Fruit fly (Drosophila melanogaster) whole organism, embryonic: ENCODE measurements around the gene CG31360.

Source experiments
- CG10147 ChIP-seq: fragments of 200-800 bp; sonication (Bioruptor generic); optimal IDR thresholded peaks from 2 replicates; lab custom pipeline; 2019; ENCODE audit warnings: missing biosample characterization, mild to moderate bottlenecking, missing genetic modification characterization, moderate library complexity
- CG10267 ChIP-seq: fragments of 200-800 bp; sonication (Bioruptor generic); optimal IDR thresholded peaks from 2 replicates; lab custom pipeline; 2018; ENCODE audit warnings: missing biosample characterization, mild to moderate bottlenecking, missing genetic modification characterization, moderate library complexity
- CG10321 ChIP-seq: fragments of 200-800 bp; sonication (Bioruptor generic); IDR thresholded peaks from 2 replicates; pipeline ENCODE4 v1.3.6; 2022; ENCODE audit warnings: missing biosample characterization, missing genetic modification characterization
- CG10543 ChIP-seq: fragments of 200-800 bp; sonication (Bioruptor generic); optimal IDR thresholded peaks from 3 replicates; lab custom pipeline; 2017; ENCODE audit warnings: missing biosample characterization, mild to moderate bottlenecking, missing genetic modification characterization, moderate library complexity
- CG10979 ChIP-seq: fragments of 200-800 bp; sonication (Bioruptor generic); optimal IDR thresholded peaks from 2 replicates; lab custom pipeline; 2018; ENCODE audit warnings: missing biosample characterization, mild to moderate bottlenecking, missing genetic modification characterization, moderate library complexity
- CG11093 ChIP-seq: fragments of 200-800 bp; sonication (Bioruptor generic); IDR thresholded peaks from 3 replicates; pipeline ENCODE4 v1.3.6; 2022; ENCODE audit warnings: missing biosample characterization, missing genetic modification characterization
- CG11456 ChIP-seq: fragments of 200-800 bp; sonication (Bioruptor generic); IDR thresholded peaks from 3 replicates; pipeline ENCODE4 v1.3.6; 2022; ENCODE audit warnings: missing biosample characterization, missing genetic modification characterization
- CG12391 ChIP-seq: fragments of 200-800 bp; sonication (Bioruptor generic); optimal IDR thresholded peaks from 3 replicates; lab custom pipeline; 2018; ENCODE audit warnings: missing biosample characterization, mild to moderate bottlenecking, missing genetic modification characterization, moderate library complexity
- CG12659 ChIP-seq: fragments of 200-800 bp; sonication (Bioruptor generic); optimal IDR thresholded peaks from 3 replicates; lab custom pipeline; 2017; ENCODE audit warnings: mild to moderate bottlenecking, missing biosample characterization, missing genetic modification reagents, missing genetic modification characterization
- CG15269 ChIP-seq: fragments of 200-800 bp; sonication (Bioruptor generic); optimal IDR thresholded peaks from 2 replicates; lab custom pipeline; 2018; ENCODE audit warnings: missing biosample characterization, mild to moderate bottlenecking, missing genetic modification characterization, moderate library complexity
- CG15601 ChIP-seq: fragments of 200-800 bp; sonication (Bioruptor generic); optimal IDR thresholded peaks from 3 replicates; lab custom pipeline; 2019; ENCODE audit warnings: missing biosample characterization, mild to moderate bottlenecking, missing genetic modification characterization, moderate library complexity
- CG1603 ChIP-seq: fragments of 200-800 bp; sonication (Bioruptor generic); optimal IDR thresholded peaks from 2 replicates; lab custom pipeline; 2019; ENCODE audit warnings: missing biosample characterization, mild to moderate bottlenecking, missing genetic modification characterization, moderate library complexity
- CG17385 ChIP-seq: fragments of 200-800 bp; sonication (Bioruptor generic); optimal IDR thresholded peaks from 3 replicates; lab custom pipeline; 2018; ENCODE audit warnings: missing biosample characterization, mild to moderate bottlenecking, missing genetic modification characterization
- CG17829 ChIP-seq: fragments of 200-800 bp; optimal IDR thresholded peaks from 2 replicates; lab custom pipeline; 2019; ENCODE audit warnings: missing biosample characterization, mild to moderate bottlenecking, missing genetic modification characterization, moderate library complexity
- CG18011 ChIP-seq: fragments of 200-800 bp; sonication (Bioruptor generic); optimal IDR thresholded peaks from 2 replicates; lab custom pipeline; 2017; ENCODE audit warnings: missing biosample characterization, missing genetic modification characterization, mild to moderate bottlenecking, moderate library complexity, missing genotype
- CG18262 ChIP-seq: fragments of 200-800 bp; optimal IDR thresholded peaks from 3 replicates; lab custom pipeline; 2019; ENCODE audit warnings: missing biosample characterization, mild to moderate bottlenecking, missing genetic modification characterization, moderate library complexity
- CG18599 ChIP-seq: fragments of 200-800 bp; sonication (Bioruptor generic); optimal IDR thresholded peaks from 3 replicates; lab custom pipeline; 2017; ENCODE audit warnings: missing biosample characterization, missing genetic modification characterization, mild to moderate bottlenecking, moderate library complexity, missing genetic modification reagents
- CG2120 ChIP-seq: fragments of 200-800 bp; sonication (Bioruptor generic); optimal IDR thresholded peaks from 3 replicates; lab custom pipeline; 2016; ENCODE audit warnings: missing biosample characterization, missing genetic modification characterization
- CG2202 ChIP-seq: fragments of 200-800 bp; sonication (Bioruptor generic); optimal IDR thresholded peaks from 2 replicates; lab custom pipeline; 2018; ENCODE audit warnings: missing biosample characterization, mild to moderate bottlenecking, missing genetic modification characterization
- CG2678 ChIP-seq: fragments of 200-800 bp; sonication (Bioruptor generic); optimal IDR thresholded peaks from 3 replicates; lab custom pipeline; 2019; ENCODE audit warnings: missing biosample characterization, mild to moderate bottlenecking, missing genetic modification characterization, moderate library complexity
- CG30403 ChIP-seq: fragments of 200-800 bp; sonication (Bioruptor generic); optimal IDR thresholded peaks from 3 replicates; lab custom pipeline; 2016; ENCODE audit warnings: missing biosample characterization, missing genetic modification characterization
- CG32767 ChIP-seq: fragments of 200-800 bp; sonication (Bioruptor generic); IDR thresholded peaks from 2 replicates; pipeline ENCODE4 v1.3.6; 2022; ENCODE audit warnings: missing biosample characterization, missing genetic modification characterization
- CG33213 ChIP-seq: fragments of 200-800 bp; sonication (Bioruptor generic); optimal IDR thresholded peaks from 3 replicates; lab custom pipeline; 2016; ENCODE audit warnings: missing biosample characterization, missing genetic modification characterization
- CG34376 ChIP-seq: fragments of 200-800 bp; sonication (Bioruptor generic); optimal IDR thresholded peaks from 2 replicates; lab custom pipeline; 2018; ENCODE audit warnings: missing biosample characterization, mild to moderate bottlenecking, missing genetic modification characterization
- CG3726 ChIP-seq: fragments of 200-800 bp; sonication (Bioruptor generic); IDR thresholded peaks from 3 replicates; pipeline ENCODE4, ENCODE4 v1.3.6; 2022; ENCODE audit warnings: missing biosample characterization, missing genetic modification characterization
- CG3847 ChIP-seq: fragments of 200-800 bp; sonication (Bioruptor generic); IDR thresholded peaks from 2 replicates; pipeline ENCODE4 v1.3.6; 2022; ENCODE audit warnings: missing biosample characterization, missing genetic modification characterization
- CG4404 ChIP-seq: fragments of 200-800 bp; sonication (Bioruptor generic); IDR thresholded peaks from 2 replicates; pipeline ENCODE4 v1.3.6; 2022; ENCODE audit warnings: missing biosample characterization, missing genetic modification characterization
- CG5180 ChIP-seq: fragments of 200-800 bp; sonication (Bioruptor generic); optimal IDR thresholded peaks from 3 replicates; lab custom pipeline; 2017; ENCODE audit warnings: missing biosample characterization, missing genetic modification characterization, mild to moderate bottlenecking, moderate library complexity, missing genetic modification reagents
- CG6791 ChIP-seq: fragments of 200-800 bp; sonication (Bioruptor generic); IDR thresholded peaks from 3 replicates; pipeline ENCODE4 v1.3.6; 2022; ENCODE audit warnings: missing biosample characterization, missing genetic modification characterization; ENCODE audit not compliant: partially characterized antibody
- CG7556 ChIP-seq: fragments of 200-800 bp; sonication (Bioruptor generic); optimal IDR thresholded peaks from 2 replicates; lab custom pipeline; 2017; ENCODE audit warnings: missing biosample characterization, mild to moderate bottlenecking, missing genetic modification characterization
- CG7987 ChIP-seq: fragments of 200-800 bp; sonication (Bioruptor generic); optimal IDR thresholded peaks from 2 replicates; lab custom pipeline; 2018; ENCODE audit warnings: missing biosample characterization, mild to moderate bottlenecking, missing genetic modification characterization, moderate library complexity
- CG8359 ChIP-seq: fragments of 200-800 bp; sonication (Bioruptor generic); optimal IDR thresholded peaks from 2 replicates; lab custom pipeline; 2017; ENCODE audit warnings: missing biosample characterization, mild to moderate bottlenecking, missing genetic modification characterization, borderline replicate concordance
- CG8944 ChIP-seq: fragments of 200-800 bp; sonication (Bioruptor generic); optimal IDR thresholded peaks from 3 replicates; lab custom pipeline; 2016; ENCODE audit warnings: missing biosample characterization, missing genetic modification characterization
- Dip2 ChIP-seq: fragments of 200-800 bp; sonication (Bioruptor generic); IDR thresholded peaks from 2 replicates; pipeline ENCODE4 v1.3.6; 2022; ENCODE audit warnings: missing biosample characterization, missing genetic modification characterization
- HLHmδ ChIP-seq: fragments of 200-800 bp; sonication (Bioruptor generic); optimal IDR thresholded peaks from 2 replicates; lab custom pipeline; 2018; ENCODE audit warnings: missing biosample characterization, mild to moderate bottlenecking, missing genetic modification characterization, moderate library complexity
- Hand ChIP-seq: fragments of 200-800 bp; sonication (Bioruptor generic); optimal IDR thresholded peaks from 2 replicates; lab custom pipeline; 2017; ENCODE audit warnings: mild to moderate bottlenecking, missing biosample characterization, missing genetic modification reagents, missing genetic modification characterization
- Hr39 ChIP-seq: fragments of >200 bp; optimal IDR thresholded peaks from 2 replicates; lab custom pipeline; 2017
- Med ChIP-seq: fragments of 200-800 bp; sonication (Bioruptor generic); peaks from one replicate; lab custom pipeline; 2016; ENCODE audit warnings: missing biosample characterization, missing genetic modification characterization, mild to moderate bottlenecking, inconsistent platforms, moderate library complexity
- Oaz ChIP-seq: fragments of 200-800 bp; sonication (Bioruptor generic); IDR thresholded peaks from 2 replicates; pipeline ENCODE4 v1.3.6; 2022; ENCODE audit warnings: missing biosample characterization, missing genetic modification characterization
- Xbp1 ChIP-seq: fragments of 200-800 bp; sonication (Bioruptor generic); optimal IDR thresholded peaks from 3 replicates; lab custom pipeline; 2016; ENCODE audit warnings: missing biosample characterization, mild to moderate bottlenecking, missing genetic modification characterization
- ac ChIP-seq: fragments of 200-800 bp; sonication (Bioruptor generic); optimal IDR thresholded peaks from 3 replicates; lab custom pipeline; 2017; ENCODE audit warnings: missing biosample characterization, mild to moderate bottlenecking, missing genetic modification characterization
- cas ChIP-seq: fragments of 200-800 bp; sonication (Bioruptor generic); IDR thresholded peaks from 2 replicates; pipeline ENCODE4 v1.3.6; 2022; ENCODE audit warnings: missing biosample characterization, missing genetic modification characterization
- chif ChIP-seq, 2 experiments: fragments of 200-800 bp; sonication (Bioruptor generic); optimal IDR thresholded peaks; 3 replicates each; lab custom pipeline; 2016; ENCODE audit warnings: missing biosample characterization in 2 of 2, missing genetic modification characterization in 2 of 2
- dmrt11E ChIP-seq: fragments of 200-800 bp; sonication (Bioruptor generic); optimal IDR thresholded peaks from 3 replicates; lab custom pipeline; 2018; ENCODE audit warnings: missing biosample characterization, mild to moderate bottlenecking, missing genetic modification characterization, moderate library complexity
- nau ChIP-seq: fragments of 200-800 bp; sonication (Bioruptor generic); optimal IDR thresholded peaks from 3 replicates; lab custom pipeline; 2017; ENCODE audit warnings: missing biosample characterization, mild to moderate bottlenecking, missing genetic modification characterization, missing genetic modification reagents
- nom ChIP-seq: fragments of 200-800 bp; sonication (Bioruptor generic); optimal IDR thresholded peaks from 2 replicates; lab custom pipeline; 2017; ENCODE audit warnings: missing biosample characterization, missing genetic modification characterization, mild to moderate bottlenecking, moderate library complexity, missing genetic modification reagents
- pho ChIP-seq: fragments of 200-800 bp; sonication (Bioruptor generic); optimal IDR thresholded peaks from 2 replicates; lab custom pipeline; 2016; ENCODE audit warnings: missing biosample characterization, missing genetic modification characterization
- sens ChIP-seq: fragments of 200-800 bp; sonication (Bioruptor generic); peaks from one replicate; lab custom pipeline; 2016; ENCODE audit warnings: missing biosample characterization, missing genetic modification characterization
- sob ChIP-seq: fragments of 200-800 bp; sonication (Bioruptor generic); IDR thresholded peaks from 2 replicates; pipeline ENCODE4 v1.3.6; 2022; ENCODE audit warnings: missing biosample characterization, missing genetic modification characterization
- sr ChIP-seq: fragments of 200-800 bp; sonication (Bioruptor generic); IDR thresholded peaks from 3 replicates; pipeline ENCODE4 v1.3.6; 2022; ENCODE audit warnings: missing biosample characterization, missing genetic modification characterization

The CG31360 gene

dm6 chr3R:17679368-17679997, 5.4 kb upstream of the CG31360 start:
- 0 out of 2 replicates have a peak, but pooled peaks have one; percentile 13 for TF ChIP-seq sob
- no peak for TF ChIP-seq CG2202
- no peak for TF ChIP-seq CG11456
- no peak for TF ChIP-seq CG8359 (GFP tag; lab: Kevin White, UChicago)
- TF ChIP-seq CG3847 (GFP tag; lab: Robert Waterston, UW) = no peak
- no peak for TF ChIP-seq ac (GFP tag; lab: Kevin White, UChicago)
- TF ChIP-seq CG15601 (tag; lab: Kevin White, UChicago) = no peak
- TF ChIP-seq CG10321 (GFP tag; lab: Robert Waterston, UW) = no peak
- no peak for TF ChIP-seq CG34376
- no peak for TF ChIP-seq CG4404 (GFP tag; lab: Robert Waterston, UW)
- no peak for TF ChIP-seq chif (GFP tag; optimal IDR thresholded peaks at IDR 0.05; lab: Kevin White, UChicago)
- TF ChIP-seq CG11093 (GFP tag; lab: Robert Waterston, UW) = no peak
- TF ChIP-seq nau = no peak
- TF ChIP-seq CG7556 (GFP tag; lab: Kevin White, UChicago) = peak; percentile 17
- no peak for TF ChIP-seq Hr39 (lab: Kevin White, UChicago)
- TF ChIP-seq Dip2 (GFP tag; lab: Robert Waterston, UW) = no peak
- no peak for TF ChIP-seq CG3726
- peak; percentile 54 for TF ChIP-seq nom (GFP tag; lab: Kevin White, UChicago)
- peak; percentile 72 for TF ChIP-seq Med (GFP tag; lab: Kevin White, UChicago)
- TF ChIP-seq CG17385 (GFP tag; lab: Kevin White, UChicago) = no peak
- TF ChIP-seq sr (GFP tag; lab: Robert Waterston, UW) = no peak
- peak; percentile 37 for TF ChIP-seq CG2120 (GFP tag; lab: Kevin White, UChicago)
- TF ChIP-seq CG10979 (tag; lab: Kevin White, UChicago) = peak; percentile 15
- TF ChIP-seq CG2678 (tag; lab: Kevin White, UChicago) = no peak
- peak; percentile 57 for TF ChIP-seq CG30403 (GFP tag; lab: Kevin White, UChicago)
- TF ChIP-seq Xbp1 = peak; percentile 24
- peak; percentile 0 for TF ChIP-seq CG12659
- no peak for TF ChIP-seq CG32767 (GFP tag; lab: Robert Waterston, UW)
- TF ChIP-seq CG8944 = no peak
- peak; percentile 71 for TF ChIP-seq sens (GFP tag; lab: Kevin White, UChicago)
- TF ChIP-seq pho (GFP tag; lab: Kevin White, UChicago) = no peak
- no peak for TF ChIP-seq CG5180 (GFP tag; lab: Kevin White, UChicago)
- TF ChIP-seq dmrt11E = peak; percentile 3
- no peak for TF ChIP-seq CG33213 (GFP tag; lab: Kevin White, UChicago)
- TF ChIP-seq Hand (GFP tag; lab: Kevin White, UChicago) = no peak
- TF ChIP-seq CG1603 (tag; lab: Kevin White, UChicago) = no peak
- TF ChIP-seq CG17829 (tag; lab: Kevin White, UChicago) = peak; percentile 5
- TF ChIP-seq CG10267 (tag; lab: Kevin White, UChicago) = no peak
- TF ChIP-seq CG18599 (GFP tag; lab: Kevin White, UChicago) = peak; percentile 50
- no peak for TF ChIP-seq HLHmδ
- no peak for TF ChIP-seq CG15269 (tag; lab: Kevin White, UChicago)
- TF ChIP-seq Oaz (GFP tag; lab: Robert Waterston, UW) = no peak
- TF ChIP-seq CG12391 (tag; lab: Kevin White, UChicago) = peak; percentile 41
- no peak for TF ChIP-seq CG7987 (GFP tag; lab: Kevin White, UChicago)
- TF ChIP-seq CG10543 (GFP tag; lab: Kevin White, UChicago) = no peak
- no peak for TF ChIP-seq CG10147 (GFP tag; lab: Kevin White, UChicago)
- no peak for TF ChIP-seq CG18011 (GFP tag; lab: Kevin White, UChicago)
- no peak for TF ChIP-seq cas (GFP tag; lab: Robert Waterston, UW)
- TF ChIP-seq CG6791 (GFP tag; lab: Robert Waterston, UW) = no peak
- TF ChIP-seq CG18262 (tag; lab: Kevin White, UChicago) = peak; percentile 30
